Worm (Caenorhabditis elegans): Measurements from ENCODE around the gene Y46G5A.14.

ce11 chrII:12785391-12785790 lies 10.9 kb downstream of the Y46G5A.14 start, which contains the start of gene Y46G5A.15:
- TF ChIP-seq ama-1 (optimal IDR thresholded peaks at IDR 0.05), result no peak
- no peak for TF ChIP-seq F13C5.2 (tag; optimal IDR thresholded peaks at IDR 0.05)
- no peak for TF ChIP-seq hnd-1 (tag; optimal IDR thresholded peaks at IDR 0.05)
